Worm (Caenorhabditis elegans): Measurements from ENCODE around the gene C44B9.2.

C44B9.2 gene

DNA sequence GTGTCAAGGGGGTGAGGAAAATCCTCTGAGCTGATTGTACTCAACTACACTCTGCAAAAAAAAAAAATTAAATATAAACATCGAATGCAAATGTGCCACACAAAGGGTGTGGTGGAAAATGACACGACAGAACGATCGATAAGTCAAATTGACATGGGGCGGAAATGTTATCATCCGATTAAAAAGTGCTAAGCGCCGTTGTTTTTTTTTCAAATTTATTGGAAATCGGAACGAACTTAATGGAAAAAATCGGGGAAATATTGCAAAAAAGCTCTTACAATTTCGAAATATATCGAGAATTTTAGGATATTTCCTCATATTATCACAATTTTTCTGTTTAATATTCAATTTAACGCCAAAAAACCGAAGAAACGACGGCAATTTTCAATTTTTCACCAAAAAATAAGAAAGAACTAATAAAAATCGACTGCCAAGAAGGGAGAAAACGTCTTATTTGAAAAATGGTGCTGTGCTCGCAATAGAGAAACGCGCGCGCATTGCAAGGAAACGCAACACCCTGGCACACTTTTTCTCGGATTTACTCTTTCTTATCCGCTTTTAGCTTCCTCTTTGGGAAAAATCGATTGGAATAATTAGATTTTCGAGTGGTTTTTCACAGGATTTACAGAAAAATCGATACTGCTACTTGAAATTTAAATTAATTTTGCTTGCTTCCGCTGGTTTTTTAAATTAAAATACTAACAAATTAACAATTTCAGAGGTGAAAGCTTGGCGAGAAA, 6.4 kb upstream of the C44B9.2 start, which contains the start of the genes cey-4 and vps-50:
Gene cey-4 (minus strand): TSS at position 51 of the 740 bp plus-strand sequence.
Gene vps-50 (plus strand): TSS at position 541 of the 740 bp plus-strand sequence.
- TF ChIP-seq lsy-2 (tag; optimal IDR thresholded peaks at IDR 0.05) (peak in 1 of 2 experiments; percentile 56), egl-27 (tag; optimal IDR thresholded peaks at IDR 0.05) (no peak), nhr-77 (tag; optimal IDR thresholded peaks at IDR 0.05) (no peak), zag-1 (tag; optimal IDR thresholded peaks at IDR 0.05) (peak; percentile 7), unc-39 (tag; optimal IDR thresholded peaks at IDR 0.05) (no peak), unc-55 (GFP tag; optimal IDR thresholded peaks at IDR 0.05) (peak; percentile 81), mab-5 (tag; optimal IDR thresholded peaks at IDR 0.05) (no peak), dmd-4 (tag; optimal IDR thresholded peaks at IDR 0.05) (no peak), nhr-129 (tag; optimal IDR thresholded peaks at IDR 0.05) (peak; percentile 71), nhr-10 (tag; optimal IDR thresholded peaks at IDR 0.05) (no peak), unc-62 (GFP tag; optimal IDR thresholded peaks at IDR 0.05) (no peak), fos-1 (tag; optimal IDR thresholded peaks at IDR 0.05) (no peak), nhr-21 (tag; optimal IDR thresholded peaks at IDR 0.05) (no peak), skn-1 (tag; optimal IDR thresholded peaks at IDR 0.05) (no peak), aly-2 (tag; optimal IDR thresholded peaks at IDR 0.05) (no peak), lin-13 (GFP tag; optimal IDR thresholded peaks at IDR 0.05) (no peak), ama-1 (optimal IDR thresholded peaks at IDR 0.05) (no peak), elt-3 (tag; optimal IDR thresholded peaks at IDR 0.05) (no peak), blmp-1 (tag; optimal IDR thresholded peaks at IDR 0.05; ENCODE audit: insufficient read depth) (no peak), nhr-11 (tag; optimal IDR thresholded peaks at IDR 0.05) (no peak), C34F6.9 (tag; optimal IDR thresholded peaks at IDR 0.05) (peak; percentile 50), nhr-6 (tag; optimal IDR thresholded peaks at IDR 0.05) (no peak), crh-2 (tag; optimal IDR thresholded peaks at IDR 0.05) (no peak), nhr-23 (tag; optimal IDR thresholded peaks at IDR 0.05) (no peak), F13H6.1 (tag; optimal IDR thresholded peaks at IDR 0.05) (no peak), peb-1 (tag; optimal IDR thresholded peaks at IDR 0.05) (no peak), ceh-16 (tag; optimal IDR thresholded peaks at IDR 0.05) (no peak), R02D3.7 (tag; optimal IDR thresholded peaks at IDR 0.05) (no peak), lin-11 (tag; optimal IDR thresholded peaks at IDR 0.05) (no peak), alr-1 (tag; optimal IDR thresholded peaks at IDR 0.05) (no peak), ztf-4 (tag; optimal IDR thresholded peaks at IDR 0.05) (no peak), sma-3 (GFP tag; optimal IDR thresholded peaks at IDR 0.05) (no peak), lin-39 (tag; optimal IDR thresholded peaks at IDR 0.05) (no peak), ZK546.5 (tag; optimal IDR thresholded peaks at IDR 0.05) (no peak), ceh-82 (tag; optimal IDR thresholded peaks at IDR 0.05) (no peak), nhr-237 (tag; optimal IDR thresholded peaks at IDR 0.05) (no peak), gmeb-1 (tag; optimal IDR thresholded peaks at IDR 0.05) (no peak), mbf-1 (tag; optimal IDR thresholded peaks at IDR 0.05) (no peak)

DNA sequence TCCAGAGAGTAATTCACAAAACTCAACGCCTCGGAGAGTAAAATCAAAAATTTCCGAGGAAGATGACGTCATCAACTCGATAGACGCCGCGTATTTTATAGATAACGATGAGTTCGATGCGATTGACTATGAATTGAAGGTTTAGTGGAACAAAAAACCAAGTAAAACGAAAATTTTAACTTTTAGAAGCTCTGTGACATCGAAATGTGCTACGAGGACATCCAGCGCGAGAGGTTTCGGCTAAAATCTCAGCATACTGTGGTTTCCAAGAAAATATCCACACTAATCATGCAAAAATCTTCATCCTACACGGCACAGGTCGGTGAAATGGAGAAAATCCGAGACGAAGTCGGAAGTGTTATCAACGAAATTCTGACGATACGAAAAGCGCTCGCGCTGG, 5.6 kb upstream of the C44B9.2 start:
- TF ChIP-seq lin-13 (GFP tag; optimal IDR thresholded peaks at IDR 0.05) (no peak), nhr-10 (tag; optimal IDR thresholded peaks at IDR 0.05) (no peak)

- TF ChIP-seq skn-1 (tag; optimal IDR thresholded peaks at IDR 0.05): no peak
Measured at ce11 chrIII:10870161-10870560, 5.1 kb upstream of the C44B9.2 start.

ce11 chrIII:10870814-10871213, 4.4 kb upstream of the C44B9.2 start:
- no peak for TF ChIP-seq snpc-4 (tag; optimal IDR thresholded peaks at IDR 0.05)
- TF ChIP-seq sma-3 (GFP tag; optimal IDR thresholded peaks at IDR 0.05): no peak
- no peak for TF ChIP-seq nhr-6 (tag; optimal IDR thresholded peaks at IDR 0.05)
- no peak for TF ChIP-seq nhr-10 (tag; optimal IDR thresholded peaks at IDR 0.05)
- TF ChIP-seq fos-1 (tag; optimal IDR thresholded peaks at IDR 0.05): no peak
- TF ChIP-seq unc-62 (GFP tag; optimal IDR thresholded peaks at IDR 0.05): no peak
- TF ChIP-seq unc-39 (tag; optimal IDR thresholded peaks at IDR 0.05): no peak
- no peak for TF ChIP-seq nhr-237 (tag; optimal IDR thresholded peaks at IDR 0.05)
- no peak for TF ChIP-seq lin-39 (tag; optimal IDR thresholded peaks at IDR 0.05)
- TF ChIP-seq dmd-4 (tag; optimal IDR thresholded peaks at IDR 0.05): no peak

Measured in whole organism, L2 larva.